Worm (Caenorhabditis elegans) whole organism, midembryonic: ENCODE data around the gene let-70.

Experiments used
- T22C8.4 ChIP-seq: fragments of 200-800 bp; sonication (Bioruptor generic); IDR thresholded peaks from 2 replicates; pipeline ENCODE4 v1.3.6; 2022; ENCODE audit warnings: missing genetic modification characterization, missing compliant biosample characterization
- cog-1 ChIP-seq: sonication (generic microtip); optimal IDR thresholded peaks from 2 replicates; lab custom pipeline; 2016; ENCODE audit warnings: missing genetic modification characterization, missing compliant biosample characterization
- flt-1 ChIP-seq: fragments of 200-800 bp; sonication (Bioruptor generic); IDR thresholded peaks from 2 replicates; pipeline ENCODE4 v1.3.6; 2022; ENCODE audit warnings: missing genetic modification characterization, missing compliant biosample characterization
- klf-2 ChIP-seq: fragments of 200-800 bp; sonication (Bioruptor generic); conservative IDR thresholded peaks from 2 replicates; pipeline ENCODE4 v1.3.6; 2022; ENCODE audit warnings: missing genetic modification reagents, missing genetic modification characterization, missing compliant biosample characterization
- med-1 ChIP-seq: sonication (generic microtip); optimal IDR thresholded peaks from 2 replicates; lab custom pipeline; 2017; ENCODE audit warnings: missing genetic modification characterization, mild to moderate bottlenecking, missing compliant biosample characterization, antibody characterized with exemption, missing genetic modification reagents; ENCODE audit not compliant: insufficient read depth
- ref-1 ChIP-seq: fragments of 200-800 bp; sonication (Bioruptor generic); conservative IDR thresholded peaks from 2 replicates; pipeline ENCODE4 v1.3.6; 2022; ENCODE audit warnings: missing genetic modification reagents, missing genetic modification characterization, missing compliant biosample characterization
- tab-1 ChIP-seq: fragments of 200-800 bp; sonication (Bioruptor generic); IDR thresholded peaks from 2 replicates; pipeline ENCODE4 v1.3.6; 2022; ENCODE audit warnings: missing genetic modification characterization, missing compliant biosample characterization
- ztf-23 ChIP-seq: fragments of 200-800 bp; sonication (Bioruptor generic); IDR thresholded peaks from 2 replicates; pipeline ENCODE4 v1.3.6; 2022; ENCODE audit warnings: missing genetic modification reagents, missing genetic modification characterization, missing compliant biosample characterization
- ztf-29 ChIP-seq: fragments of 200-800 bp; sonication (Bioruptor generic); IDR thresholded peaks from 2 replicates; pipeline ENCODE4 v1.3.6; 2022; ENCODE audit warnings: missing genetic modification reagents, missing genetic modification characterization, missing compliant biosample characterization

The let-70 gene

ce11 chrIV:11038665-11039064 lies 43.4 kb downstream of the let-70 start:
- TF ChIP-seq ref-1 (GFP tag; lab: Robert Waterston, UW) (no peak), cog-1 (tag; lab: Kevin White, UChicago) (no peak), ztf-29 (GFP tag; lab: Robert Waterston, UW) (no peak), T22C8.4 (GFP tag; lab: Robert Waterston, UW) (no peak), tab-1 (GFP tag; lab: Robert Waterston, UW) (no peak), klf-2 (no peak), ztf-23 (GFP tag; lab: Robert Waterston, UW) (no peak), flt-1 (no peak), med-1 (no peak)

- TF ChIP-seq klf-2 (no peak), med-1 (no peak), ref-1 (GFP tag; lab: Robert Waterston, UW) (no peak), ztf-29 (GFP tag; lab: Robert Waterston, UW) (no peak), ztf-23 (GFP tag; lab: Robert Waterston, UW) (no peak), T22C8.4 (GFP tag; lab: Robert Waterston, UW) (no peak), tab-1 (GFP tag; lab: Robert Waterston, UW) (no peak), cog-1 (tag; lab: Kevin White, UChicago) (no peak), flt-1 (no peak)
Observed at ce11 chrIV:11038618-11038664, 43.6 kb downstream of the let-70 start, which contains the start of gene kdin-1. Gene kdin-1 (plus strand): TSS chrIV:11038655.

- no peak for TF ChIP-seq med-1
- no peak for TF ChIP-seq cog-1 (tag; lab: Kevin White, UChicago)
- no peak for TF ChIP-seq klf-2
- no peak for TF ChIP-seq flt-1
- TF ChIP-seq ztf-23 (GFP tag; lab: Robert Waterston, UW), result no peak
- TF ChIP-seq T22C8.4 (GFP tag; lab: Robert Waterston, UW), result no peak
- TF ChIP-seq ztf-29 (GFP tag; lab: Robert Waterston, UW), result no peak
- no peak for TF ChIP-seq ref-1 (GFP tag; lab: Robert Waterston, UW)
- TF ChIP-seq tab-1 (GFP tag; lab: Robert Waterston, UW), result no peak
Observed at ce11 chrIV:11038218-11038617, 43.8 kb downstream of the let-70 start.

- TF ChIP-seq med-1, result no peak
- no peak for TF ChIP-seq klf-2
- TF ChIP-seq ref-1 (GFP tag; lab: Robert Waterston, UW), result no peak
- no peak for TF ChIP-seq ztf-29 (GFP tag; lab: Robert Waterston, UW)
- TF ChIP-seq flt-1, result no peak
- TF ChIP-seq ztf-23 (GFP tag; lab: Robert Waterston, UW), result no peak
- no peak for TF ChIP-seq T22C8.4 (GFP tag; lab: Robert Waterston, UW)
- TF ChIP-seq cog-1 (tag; lab: Kevin White, UChicago), result no peak
- TF ChIP-seq tab-1 (GFP tag; lab: Robert Waterston, UW), result no peak
Observed at ce11 chrIV:11037118-11037719, 44.8 kb downstream of the let-70 start.

ce11 chrIV:11036222-11036621 lies 45.8 kb downstream of the let-70 start, which contains the start of gene fkb-1:
Gene fkb-1 (plus strand): TSS chrIV:11036582.
- no peak for TF ChIP-seq ztf-29 (GFP tag; lab: Robert Waterston, UW)
- TF ChIP-seq med-1, result no peak
- TF ChIP-seq cog-1 (tag; lab: Kevin White, UChicago), result no peak
- TF ChIP-seq ztf-23 (GFP tag; lab: Robert Waterston, UW), result no peak
- TF ChIP-seq tab-1 (GFP tag; lab: Robert Waterston, UW), result no peak
- no peak for TF ChIP-seq klf-2
- TF ChIP-seq flt-1, result no peak
- no peak for TF ChIP-seq T22C8.4 (GFP tag; lab: Robert Waterston, UW)
- no peak for TF ChIP-seq ref-1 (GFP tag; lab: Robert Waterston, UW)

ce11 chrIV:11032288-11032687 lies 49.8 kb downstream of the let-70 start, which contains the start of gene hrg-6:
Gene hrg-6 (plus strand): TSS chrIV:11032588.
- TF ChIP-seq ref-1 (GFP tag; lab: Robert Waterston, UW) (no peak), ztf-23 (GFP tag; lab: Robert Waterston, UW) (no peak), T22C8.4 (GFP tag; lab: Robert Waterston, UW) (no peak), klf-2 (no peak), tab-1 (GFP tag; lab: Robert Waterston, UW) (no peak), flt-1 (no peak), ztf-29 (GFP tag; lab: Robert Waterston, UW) (no peak), cog-1 (tag; lab: Kevin White, UChicago) (no peak), med-1 (no peak)

- TF ChIP-seq tab-1 (GFP tag; lab: Robert Waterston, UW) (no peak), cog-1 (tag; lab: Kevin White, UChicago) (no peak), ztf-23 (GFP tag; lab: Robert Waterston, UW) (no peak), flt-1 (no peak), klf-2 (no peak), T22C8.4 (GFP tag; lab: Robert Waterston, UW) (no peak), ztf-29 (GFP tag; lab: Robert Waterston, UW) (no peak), ref-1 (GFP tag; lab: Robert Waterston, UW) (no peak), med-1 (no peak)
Observed at ce11 chrIV:11031640-11032039, 50.4 kb downstream of the let-70 start.
